Fruit fly (Drosophila melanogaster) whole organism, adult: Measurements from ENCODE around the gene CG6271.
A peak's percentile ranks its signal among the peaks of the same experiment; 100 is the strongest.

Source experiments
- CG11617 ChIP-seq: fragments of 200-800 bp; sonication (Bioruptor generic); optimal IDR thresholded peaks from 2 replicates; lab custom pipeline; 2017; ENCODE audit warnings: mild to moderate bottlenecking, missing biosample characterization, missing genetic modification reagents, missing genetic modification characterization
- CG12768 ChIP-seq: fragments of 200-800 bp; sonication (Bioruptor generic); optimal IDR thresholded peaks from 2 replicates; lab custom pipeline; 2017; ENCODE audit warnings: missing biosample characterization, missing genetic modification characterization, mild to moderate bottlenecking, moderate library complexity, missing genetic modification reagents
- CG14711 ChIP-seq: fragments of 200-800 bp; sonication (Bioruptor generic); optimal IDR thresholded peaks from 2 replicates; lab custom pipeline; 2018; ENCODE audit warnings: missing biosample characterization, mild to moderate bottlenecking, missing genetic modification characterization, moderate library complexity
- CG1620 ChIP-seq: fragments of 200-800 bp; sonication (Bioruptor generic); optimal IDR thresholded peaks from 2 replicates; lab custom pipeline; 2016; ENCODE audit warnings: missing biosample characterization, missing genetic modification characterization
- CG33017 ChIP-seq: fragments of 200-800 bp; sonication (Bioruptor generic); optimal IDR thresholded peaks from 2 replicates; lab custom pipeline; 2018; ENCODE audit warnings: missing biosample characterization, mild to moderate bottlenecking, missing genetic modification characterization, moderate library complexity
- CG5204 ChIP-seq: fragments of 200-800 bp; sonication (Bioruptor generic); optimal IDR thresholded peaks from 2 replicates; lab custom pipeline; 2016; ENCODE audit warnings: missing biosample characterization, missing genetic modification characterization
- CG7045 ChIP-seq: fragments of 200-800 bp; sonication (Bioruptor generic); optimal IDR thresholded peaks from 2 replicates; lab custom pipeline; 2017; ENCODE audit warnings: missing biosample characterization, mild to moderate bottlenecking, missing genetic modification characterization
- CG7101 ChIP-seq: fragments of 200-800 bp; sonication (Bioruptor generic); optimal IDR thresholded peaks from 2 replicates; lab custom pipeline; 2018; ENCODE audit warnings: missing biosample characterization, mild to moderate bottlenecking, missing genetic modification characterization, moderate library complexity
- Clk ChIP-seq: fragments of 200-800 bp; sonication (Bioruptor generic); optimal IDR thresholded peaks from 2 replicates; lab custom pipeline; 2017; ENCODE audit warnings: missing biosample characterization, missing genetic modification characterization
- Crg-1 ChIP-seq: fragments of 200-800 bp; sonication (Bioruptor generic); optimal IDR thresholded peaks from 2 replicates; lab custom pipeline; 2016; ENCODE audit warnings: missing biosample characterization, missing genetic modification characterization
- Hr96 ChIP-seq: fragments of 200-800 bp; sonication (Bioruptor generic); optimal IDR thresholded peaks from 2 replicates; lab custom pipeline; 2016; ENCODE audit warnings: missing biosample characterization, missing genetic modification characterization
- Mnt ChIP-seq: fragments of 200-800 bp; sonication (Bioruptor generic); optimal IDR thresholded peaks from 2 replicates; lab custom pipeline; 2016; ENCODE audit warnings: missing biosample characterization, mild to moderate bottlenecking, missing genetic modification characterization
- bab1 ChIP-seq: fragments of 200-800 bp; sonication (Bioruptor generic); optimal IDR thresholded peaks from 3 replicates; lab custom pipeline; 2019; ENCODE audit warnings: missing biosample characterization, mild to moderate bottlenecking, missing genetic modification characterization, moderate library complexity
- cic ChIP-seq: fragments of 200-800 bp; sonication (Bioruptor generic); optimal IDR thresholded peaks from 2 replicates; lab custom pipeline; 2017; ENCODE audit warnings: missing biosample characterization, mild to moderate bottlenecking, missing genetic modification characterization, moderate library complexity
- cnc ChIP-seq, 2 experiments: fragments of >200 bp; optimal IDR thresholded peaks; 2 replicates each; lab custom pipeline; 2017
- kay ChIP-seq: fragments of 200-800 bp; sonication (Bioruptor generic); peaks from one replicate; lab custom pipeline; 2016; ENCODE audit warnings: missing biosample characterization, missing genetic modification characterization, borderline replicate concordance
- ovo ChIP-seq: fragments of 200-800 bp; sonication (Bioruptor generic); optimal IDR thresholded peaks from 2 replicates; lab custom pipeline; 2016; ENCODE audit warnings: missing biosample characterization, missing genetic modification characterization
- pad ChIP-seq: fragments of 200-800 bp; sonication (Bioruptor generic); optimal IDR thresholded peaks from 3 replicates; lab custom pipeline; 2017; ENCODE audit warnings: missing biosample characterization, missing genetic modification characterization, mild to moderate bottlenecking, moderate library complexity, missing genetic modification reagents
- tj ChIP-seq: fragments of 200-800 bp; sonication (Bioruptor generic); optimal IDR thresholded peaks from 3 replicates; lab custom pipeline; 2017; ENCODE audit warnings: missing biosample characterization, mild to moderate bottlenecking, missing genetic modification characterization, moderate library complexity
- toe ChIP-seq: fragments of 200-800 bp; sonication (Bioruptor generic); optimal IDR thresholded peaks from 2 replicates; lab custom pipeline; 2016; ENCODE audit warnings: missing biosample characterization, missing genetic modification characterization

CG6271 gene

dm6 chr3R:27033935-27034334 is 8.0 kb upstream of the CG6271 start:
- no peak for TF ChIP-seq bab1 (GFP tag; lab: Kevin White, UChicago)
- TF ChIP-seq ovo (GFP tag; lab: Kevin White, UChicago) = no peak
- TF ChIP-seq Crg-1 = no peak
- no peak for TF ChIP-seq kay
- TF ChIP-seq pad (GFP tag; lab: Kevin White, UChicago) = no peak
- no peak for TF ChIP-seq Mnt (GFP tag; lab: Kevin White, UChicago)
- TF ChIP-seq toe = no peak
- TF ChIP-seq cnc (optimal IDR thresholded peaks at IDR 0.05; lab: Kevin White, UChicago) = no peak
- TF ChIP-seq CG14711 = no peak
- TF ChIP-seq Hr96 (GFP tag; lab: Kevin White, UChicago) = no peak
- TF ChIP-seq Clk = no peak
- no peak for TF ChIP-seq CG12768 (GFP tag; lab: Kevin White, UChicago)
- no peak for TF ChIP-seq CG7045 (GFP tag; lab: Kevin White, UChicago)
- TF ChIP-seq tj (GFP tag; lab: Kevin White, UChicago) = no peak

dm6 chr3R:27023117-27023516 is 2.8 kb downstream of the CG6271 start, which contains the start of gene CG6277:
TSS of gene CG6277 (minus strand) at chr3R:27023217.
- TF ChIP-seq cic (GFP tag; lab: Kevin White, UChicago) (no peak), pad (GFP tag; lab: Kevin White, UChicago) (no peak), ovo (GFP tag; lab: Kevin White, UChicago) (no peak), Hr96 (GFP tag; lab: Kevin White, UChicago) (no peak)

dm6 chr3R:27021278-27021677 is 4.6 kb downstream of the CG6271 start, which contains the start of gene CG6283:
TSS of gene CG6283 (minus strand) at chr3R:27021378.
- no peak for TF ChIP-seq tj (GFP tag; lab: Kevin White, UChicago)
- TF ChIP-seq CG11617 = no peak
- TF ChIP-seq CG1620 (GFP tag; lab: Kevin White, UChicago) = no peak
- no peak for TF ChIP-seq Clk
- TF ChIP-seq CG5204 = no peak
- no peak for TF ChIP-seq CG14711
- peak; percentile 28 for TF ChIP-seq kay

dm6 chr3R:27019701-27020172 is 6.2 kb downstream of the CG6271 start, which contains the start of gene CG17191:
TSS of gene CG17191 (minus strand) at chr3R:27019751.
- TF ChIP-seq CG11617 (no peak), bab1 (GFP tag; lab: Kevin White, UChicago) (no peak), Clk (no peak), pad (GFP tag; lab: Kevin White, UChicago) (no peak), cic (GFP tag; lab: Kevin White, UChicago) (no peak), CG7101 (tag; lab: Kevin White, UChicago) (no peak), CG7045 (GFP tag; lab: Kevin White, UChicago) (no peak), CG5204 (no peak), CG14711 (no peak), Hr96 (GFP tag; lab: Kevin White, UChicago) (no peak), cnc (optimal IDR thresholded peaks at IDR 0.05; lab: Kevin White, UChicago) (no peak), CG1620 (GFP tag; lab: Kevin White, UChicago) (no peak), tj (GFP tag; lab: Kevin White, UChicago) (no peak), toe (no peak), kay (no peak)

- TF ChIP-seq pad (GFP tag; lab: Kevin White, UChicago) (no peak), CG12768 (GFP tag; lab: Kevin White, UChicago) (no peak), CG11617 (no peak), CG7045 (GFP tag; lab: Kevin White, UChicago) (no peak), Clk (no peak), Mnt (GFP tag; lab: Kevin White, UChicago) (no peak)
Observed at dm6 chr3R:27018187-27018586, 7.7 kb downstream of the CG6271 start, which contains the start of gene CG17192. TSS of gene CG17192 (minus strand) at chr3R:27018287.

dm6 chr3R:27007022-27007421 is 18.9 kb downstream of the CG6271 start, which contains the start of gene CG6295:
TSS of gene CG6295 (minus strand) at chr3R:27007055.
- TF ChIP-seq ovo (GFP tag; lab: Kevin White, UChicago) (no peak), CG5204 (no peak), CG1620 (GFP tag; lab: Kevin White, UChicago) (no peak), CG33017 (tag; lab: Kevin White, UChicago) (no peak), Mnt (GFP tag; lab: Kevin White, UChicago) (no peak), CG7101 (tag; lab: Kevin White, UChicago) (no peak), Crg-1 (no peak), CG7045 (GFP tag; lab: Kevin White, UChicago) (no peak), kay (no peak), CG14711 (no peak), CG11617 (no peak), CG12768 (GFP tag; lab: Kevin White, UChicago) (no peak), Clk (no peak), cnc (optimal IDR thresholded peaks at IDR 0.05; lab: Kevin White, UChicago) (no peak), pad (GFP tag; lab: Kevin White, UChicago) (no peak), bab1 (GFP tag; lab: Kevin White, UChicago) (no peak), tj (GFP tag; lab: Kevin White, UChicago) (no peak)

- TF ChIP-seq CG1620 (GFP tag; lab: Kevin White, UChicago) = no peak
- TF ChIP-seq Crg-1 = no peak
- no peak for TF ChIP-seq tj (GFP tag; lab: Kevin White, UChicago)
- no peak for TF ChIP-seq CG33017 (tag; lab: Kevin White, UChicago)
- no peak for TF ChIP-seq Mnt (GFP tag; lab: Kevin White, UChicago)
- TF ChIP-seq CG5204 = no peak
- no peak for TF ChIP-seq bab1 (GFP tag; lab: Kevin White, UChicago)
- TF ChIP-seq ovo (GFP tag; lab: Kevin White, UChicago) = no peak
- no peak for TF ChIP-seq Hr96 (GFP tag; lab: Kevin White, UChicago)
- no peak for TF ChIP-seq pad (GFP tag; lab: Kevin White, UChicago)
- TF ChIP-seq cnc (optimal IDR thresholded peaks at IDR 0.05; lab: Kevin White, UChicago) = no peak
- TF ChIP-seq kay = no peak
- no peak for TF ChIP-seq CG11617
- no peak for TF ChIP-seq cic (GFP tag; lab: Kevin White, UChicago)
- no peak for TF ChIP-seq CG14711
- TF ChIP-seq CG7101 (tag; lab: Kevin White, UChicago) = no peak
- no peak for TF ChIP-seq Clk
- no peak for TF ChIP-seq CG12768 (GFP tag; lab: Kevin White, UChicago)
- no peak for TF ChIP-seq CG7045 (GFP tag; lab: Kevin White, UChicago)
- TF ChIP-seq toe = no peak
Observed at dm6 chr3R:27005338-27005737, 20.6 kb downstream of the CG6271 start, which contains the start of gene CG6296. TSS of gene CG6296 (minus strand) at chr3R:27005469.
